Worm (Caenorhabditis elegans): ENCODE results near the gene nucl-1.

The nucl-1 gene

DNA sequence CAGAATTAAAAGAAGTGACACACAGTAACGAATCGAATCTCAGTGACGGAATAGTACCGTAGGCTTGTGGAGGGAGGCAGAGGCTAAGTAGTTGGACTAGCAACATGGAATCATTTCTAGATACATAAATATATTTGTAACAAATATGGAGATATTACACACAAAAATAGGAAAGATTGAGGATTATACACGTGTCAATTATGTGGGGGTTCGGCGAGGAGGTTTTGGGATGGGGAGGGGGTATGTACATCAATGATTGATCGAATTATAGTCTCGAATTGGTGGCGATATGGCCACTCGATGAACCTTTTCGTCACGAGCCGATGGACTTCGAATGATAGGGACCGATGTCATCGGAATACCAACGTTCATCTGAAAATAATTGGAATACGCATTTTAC lies 18.1 kb upstream of the nucl-1 start:
- no peak for TF ChIP-seq sox-4 (tag; optimal IDR thresholded peaks at IDR 0.05)
- no peak for TF ChIP-seq pqm-1 (tag; optimal IDR thresholded peaks at IDR 0.05)
- no peak for TF ChIP-seq ceh-34 (tag; optimal IDR thresholded peaks at IDR 0.05)
- TF ChIP-seq odd-2 (tag; optimal IDR thresholded peaks at IDR 0.05) = no peak
- no peak for TF ChIP-seq tbx-7 (tag; optimal IDR thresholded peaks at IDR 0.05)
- TF ChIP-seq ceh-19 (GFP tag; optimal IDR thresholded peaks at IDR 0.05) = no peak
- TF ChIP-seq mec-3 (tag; optimal IDR thresholded peaks at IDR 0.05; ENCODE audit: borderline replicate concordance) = no peak
- no peak for TF ChIP-seq unc-55 (GFP tag; optimal IDR thresholded peaks at IDR 0.05)
- no peak for TF ChIP-seq F13H6.1 (tag; optimal IDR thresholded peaks at IDR 0.05)

- TF ChIP-seq gmeb-2 (tag; optimal IDR thresholded peaks at IDR 0.05) (no peak), hlh-13 (GFP tag; optimal IDR thresholded peaks at IDR 0.05) (no peak), ceh-18 (tag; optimal IDR thresholded peaks at IDR 0.05) (no peak), C08G9.2 (tag; optimal IDR thresholded peaks at IDR 0.05) (no peak), pat-9 (tag; optimal IDR thresholded peaks at IDR 0.05) (no peak), npax-4 (tag; optimal IDR thresholded peaks at IDR 0.05) (no peak)
These were observed 14.3 kb upstream of the nucl-1 start, which contains the start of gene vha-5 for ce11 chrIV:8303668-8304067. Gene vha-5, plus strand, starts transcription at chrIV:8303968.

ce11 chrIV:8302648-8303161 lies 13.4 kb upstream of the nucl-1 start:
- TF ChIP-seq syd-9 (tag; optimal IDR thresholded peaks at IDR 0.05) = no peak

DNA sequence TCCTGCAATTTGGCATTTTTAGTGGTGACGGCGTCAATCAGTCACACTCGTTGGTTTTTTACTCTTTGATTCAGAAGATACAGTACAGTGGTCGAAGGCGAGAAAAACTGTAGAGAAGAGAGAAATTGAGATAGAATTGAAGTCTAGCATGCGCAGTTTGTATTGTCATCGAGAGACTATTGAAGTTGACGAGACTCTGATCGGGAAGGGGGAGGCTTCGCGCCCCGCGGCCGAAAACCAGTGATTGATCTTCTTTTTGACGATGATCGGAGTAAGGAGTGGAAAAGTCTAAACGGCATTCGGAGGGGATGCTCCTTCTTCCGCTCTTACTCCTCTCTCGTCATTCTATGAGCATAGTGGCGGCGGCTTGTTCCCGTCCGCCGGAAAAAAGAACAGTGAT lies 12.6 kb upstream of the nucl-1 start:
- TF ChIP-seq zip-5 (tag; optimal IDR thresholded peaks at IDR 0.05) = no peak
- TF ChIP-seq ceh-34 (tag; optimal IDR thresholded peaks at IDR 0.05) = no peak
- TF ChIP-seq ceh-14 (tag; optimal IDR thresholded peaks at IDR 0.05) = no peak
- TF ChIP-seq C38D4.7 (GFP tag; optimal IDR thresholded peaks at IDR 0.05) = no peak
- TF ChIP-seq eyg-1 (tag; optimal IDR thresholded peaks at IDR 0.05) = no peak
- no peak for TF ChIP-seq ceh-22 (tag; optimal IDR thresholded peaks at IDR 0.05)
- TF ChIP-seq ceh-2 (tag; optimal IDR thresholded peaks at IDR 0.05) = no peak

ce11 chrIV:8300468-8300867 lies 11.1 kb upstream of the nucl-1 start, which contains the start of gene F35H10.5:
Gene F35H10.5, plus strand, starts transcription at chrIV:8300768.
- no peak for TF ChIP-seq sdc-2 (tag; optimal IDR thresholded peaks at IDR 0.05)
- TF ChIP-seq ceh-19 (GFP tag; optimal IDR thresholded peaks at IDR 0.05) = no peak
- TF ChIP-seq fkh-6 (tag; optimal IDR thresholded peaks at IDR 0.05) = no peak
- TF ChIP-seq ahr-1 (tag; optimal IDR thresholded peaks at IDR 0.05) = no peak
- no peak for TF ChIP-seq K09A11.1 (tag; optimal IDR thresholded peaks at IDR 0.05; ENCODE audit: insufficient read depth)
- TF ChIP-seq K02D7.2 (tag; optimal IDR thresholded peaks at IDR 0.05) = no peak
- TF ChIP-seq unc-55 (GFP tag; optimal IDR thresholded peaks at IDR 0.05) = no peak
- TF ChIP-seq unc-42 (tag; optimal IDR thresholded peaks at IDR 0.05) = no peak
- no peak for TF ChIP-seq sox-2 (GFP tag; IDR thresholded peaks at IDR 0.05)
- TF ChIP-seq ttx-3 (tag; optimal IDR thresholded peaks at IDR 0.05) = no peak
- no peak for TF ChIP-seq hlh-15 (tag; optimal IDR thresholded peaks at IDR 0.05)
- no peak for TF ChIP-seq pqm-1 (tag; optimal IDR thresholded peaks at IDR 0.05)

DNA sequence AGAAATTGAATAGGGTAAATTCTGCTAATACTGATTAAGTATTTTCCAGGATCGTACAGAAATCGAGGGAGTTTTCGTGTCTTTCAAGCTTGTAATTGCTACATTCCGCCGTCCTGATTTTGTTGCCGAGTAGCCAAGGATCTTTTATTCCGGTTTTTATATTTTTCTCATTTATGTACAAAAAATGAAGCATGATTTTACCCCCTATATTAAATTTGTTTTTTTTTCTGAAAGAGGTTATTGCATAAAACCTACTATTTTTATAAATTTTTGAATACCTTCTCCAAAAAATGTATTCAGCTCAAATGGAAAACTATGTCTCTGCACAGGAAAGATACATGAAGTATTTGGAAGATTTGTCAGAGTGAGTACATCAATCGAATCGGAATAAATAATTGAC lies 10.3 kb upstream of the nucl-1 start, which contains the start of gene F35H10.6:
Gene F35H10.6 (plus strand): TSS at position 301 of the 400 bp plus-strand sequence.
- TF ChIP-seq sox-2 (GFP tag; IDR thresholded peaks at IDR 0.05) (no peak), ceh-48 (tag; optimal IDR thresholded peaks at IDR 0.05) (no peak), pax-1 (tag; optimal IDR thresholded peaks at IDR 0.05) (no peak), Y22D7AL.16 (tag; optimal IDR thresholded peaks at IDR 0.05) (no peak), fkh-10 (GFP tag; optimal IDR thresholded peaks at IDR 0.05) (no peak), unc-42 (tag; optimal IDR thresholded peaks at IDR 0.05) (no peak), ama-1 (optimal IDR thresholded peaks at IDR 0.05) (no peak), npax-4 (tag; optimal IDR thresholded peaks at IDR 0.05) (no peak), elt-2 (tag; optimal IDR thresholded peaks at IDR 0.05) (no peak), che-1 (tag; optimal IDR thresholded peaks at IDR 0.05) (no peak), pag-3 (tag; optimal IDR thresholded peaks at IDR 0.05; ENCODE audit: borderline replicate concordance) (no peak), pha-2 (tag; optimal IDR thresholded peaks at IDR 0.05) (no peak), lim-6 (tag; optimal IDR thresholded peaks at IDR 0.05) (no peak), C08G9.2 (tag; optimal IDR thresholded peaks at IDR 0.05) (no peak), ceh-22 (tag; optimal IDR thresholded peaks at IDR 0.05) (no peak), rnt-1 (tag; optimal IDR thresholded peaks at IDR 0.05) (no peak), dve-1 (tag; optimal IDR thresholded peaks at IDR 0.05) (no peak), hlh-30 (tag; optimal IDR thresholded peaks at IDR 0.05; ENCODE audit: insufficient read depth) (no peak), hlh-15 (tag; optimal IDR thresholded peaks at IDR 0.05) (no peak), zip-5 (tag; optimal IDR thresholded peaks at IDR 0.05) (no peak)
